Fruit fly (Drosophila melanogaster) whole organism, embryonic: ENCODE data around the gene Trm7-34.

Experiments
- Adf1 ChIP-seq: fragments of 200-800 bp; sonication (Bioruptor generic); IDR thresholded peaks from 2 replicates; pipeline ENCODE4 v1.3.6; 2022; ENCODE audit warnings: missing biosample characterization, missing genetic modification characterization
- CG10209 ChIP-seq: fragments of 200-800 bp; sonication (Bioruptor generic); optimal IDR thresholded peaks from 3 replicates; lab custom pipeline; 2017; ENCODE audit warnings: missing biosample characterization, mild to moderate bottlenecking, missing genetic modification characterization, missing genetic modification reagents
- CG11398 ChIP-seq: fragments of 200-800 bp; sonication (Bioruptor generic); optimal IDR thresholded peaks from 2 replicates; lab custom pipeline; 2016; ENCODE audit warnings: missing biosample characterization, missing genetic modification characterization
- CG12769 ChIP-seq: fragments of 200-800 bp; sonication (Bioruptor generic); optimal IDR thresholded peaks from 2 replicates; lab custom pipeline; 2019; ENCODE audit warnings: missing biosample characterization, mild to moderate bottlenecking, missing genetic modification characterization, moderate library complexity
- CG13287 ChIP-seq: fragments of 200-800 bp; sonication (Bioruptor generic); IDR thresholded peaks from 2 replicates; pipeline ENCODE4 v1.3.6; 2022; ENCODE audit warnings: missing biosample characterization, missing genetic modification characterization; ENCODE audit not compliant: partially characterized antibody
- CG14014 ChIP-seq: fragments of 200-800 bp; sonication (Bioruptor generic); IDR thresholded peaks from 2 replicates; pipeline ENCODE4 v1.3.6; 2022; ENCODE audit warnings: missing biosample characterization, missing genetic modification characterization
- CG14667 ChIP-seq: fragments of 200-800 bp; sonication (Bioruptor generic); IDR thresholded peaks from 2 replicates; pipeline ENCODE4 v1.3.6; 2022; ENCODE audit warnings: missing biosample characterization, missing genetic modification characterization
- CG15011 ChIP-seq: fragments of 200-800 bp; sonication (Bioruptor generic); optimal IDR thresholded peaks from 3 replicates; lab custom pipeline; 2018; ENCODE audit warnings: missing biosample characterization, mild to moderate bottlenecking, missing genetic modification characterization
- CG17359 ChIP-seq: fragments of 200-800 bp; sonication (Bioruptor generic); optimal IDR thresholded peaks from 3 replicates; lab custom pipeline; 2018; ENCODE audit warnings: missing biosample characterization, mild to moderate bottlenecking, missing genetic modification characterization, moderate library complexity
- CG17385 ChIP-seq: fragments of 200-800 bp; sonication (Bioruptor generic); optimal IDR thresholded peaks from 3 replicates; lab custom pipeline; 2018; ENCODE audit warnings: missing biosample characterization, mild to moderate bottlenecking, missing genetic modification characterization
- CG17568 ChIP-seq: fragments of 200-800 bp; sonication (Bioruptor generic); optimal IDR thresholded peaks from 2 replicates; lab custom pipeline; 2018; ENCODE audit warnings: missing biosample characterization, mild to moderate bottlenecking, missing genetic modification characterization, moderate library complexity
- CG18262 ChIP-seq: fragments of 200-800 bp; optimal IDR thresholded peaks from 3 replicates; lab custom pipeline; 2019; ENCODE audit warnings: missing biosample characterization, mild to moderate bottlenecking, missing genetic modification characterization, moderate library complexity
- CG18619 ChIP-seq: fragments of 200-800 bp; sonication (Bioruptor generic); optimal IDR thresholded peaks from 3 replicates; lab custom pipeline; 2017; ENCODE audit warnings: missing biosample characterization, mild to moderate bottlenecking, missing genetic modification characterization
- CG33557 ChIP-seq: fragments of 200-800 bp; sonication (Bioruptor generic); optimal IDR thresholded peaks from 2 replicates; lab custom pipeline; 2019; ENCODE audit warnings: missing biosample characterization, mild to moderate bottlenecking, missing genetic modification characterization, moderate library complexity
- CG34224 ChIP-seq: fragments of 200-800 bp; sonication (Bioruptor generic); IDR thresholded peaks from 3 replicates; pipeline ENCODE4 v1.3.6; 2022; ENCODE audit warnings: missing biosample characterization, missing genetic modification characterization; ENCODE audit not compliant: partially characterized antibody
- CG3726 ChIP-seq: fragments of 200-800 bp; sonication (Bioruptor generic); IDR thresholded peaks from 3 replicates; pipeline ENCODE4, ENCODE4 v1.3.6; 2022; ENCODE audit warnings: missing biosample characterization, missing genetic modification characterization
- CG4328 ChIP-seq: fragments of 200-800 bp; sonication (Bioruptor generic); optimal IDR thresholded peaks from 3 replicates; lab custom pipeline; 2017; ENCODE audit warnings: missing biosample characterization, missing genetic modification reagents, missing genetic modification characterization
- CG4360 ChIP-seq: fragments of 200-800 bp; sonication (Bioruptor generic); IDR thresholded peaks from 2 replicates; pipeline ENCODE4 v1.3.6; 2022; ENCODE audit warnings: missing biosample characterization, missing genetic modification characterization
- CG6175 ChIP-seq: fragments of 200-800 bp; sonication (Bioruptor generic); IDR thresholded peaks from 3 replicates; pipeline ENCODE4 v1.3.6; 2022; ENCODE audit warnings: missing biosample characterization, missing genetic modification characterization
- CG6654 ChIP-seq: fragments of 200-800 bp; sonication (Bioruptor generic); optimal IDR thresholded peaks from 2 replicates; lab custom pipeline; 2017; ENCODE audit warnings: missing biosample characterization, mild to moderate bottlenecking, missing genetic modification characterization
- CG7963 ChIP-seq: fragments of 200-800 bp; sonication (Bioruptor generic); IDR thresholded peaks from 3 replicates; pipeline ENCODE4 v1.3.6; 2022; ENCODE audit warnings: missing biosample characterization, missing genetic modification characterization; ENCODE audit not compliant: partially characterized antibody
- CG8944 ChIP-seq: fragments of 200-800 bp; sonication (Bioruptor generic); optimal IDR thresholded peaks from 3 replicates; lab custom pipeline; 2016; ENCODE audit warnings: missing biosample characterization, missing genetic modification characterization
- Dll ChIP-seq: fragments of 200-800 bp; sonication (Bioruptor generic); IDR thresholded peaks from 4 replicates; pipeline ENCODE4 v1.3.6; 2022; ENCODE audit warnings: missing biosample characterization, missing genetic modification characterization; ENCODE audit not compliant: partially characterized antibody
- Fer3 ChIP-seq: fragments of 200-800 bp; sonication (Bioruptor generic); optimal IDR thresholded peaks from 2 replicates; lab custom pipeline; 2018; ENCODE audit warnings: missing biosample characterization, mild to moderate bottlenecking, missing genetic modification characterization, moderate library complexity
- Gsc ChIP-seq: fragments of 200-800 bp; sonication (Bioruptor generic); IDR thresholded peaks from 2 replicates; pipeline ENCODE4 v1.3.6; 2022; ENCODE audit warnings: missing biosample characterization, missing genetic modification characterization
- HHEX ChIP-seq: fragments of 200-800 bp; sonication (Bioruptor generic); optimal IDR thresholded peaks from 3 replicates; lab custom pipeline; 2017; ENCODE audit warnings: missing biosample characterization, mild to moderate bottlenecking, missing genetic modification characterization, missing genetic modification reagents
- HmgD ChIP-seq: fragments of 200-800 bp; sonication (Bioruptor generic); optimal IDR thresholded peaks from 3 replicates; lab custom pipeline; 2016; ENCODE audit warnings: missing biosample characterization, missing genetic modification characterization
- Hr39 ChIP-seq: fragments of >200 bp; optimal IDR thresholded peaks from 2 replicates; lab custom pipeline; 2017
- Mad ChIP-seq: fragments of 200-800 bp; sonication (Bioruptor generic); optimal IDR thresholded peaks from 2 replicates; lab custom pipeline; 2016; ENCODE audit warnings: missing biosample characterization, missing genetic modification characterization
- Mrtf ChIP-seq: fragments of 200-800 bp; sonication (Bioruptor generic); IDR thresholded peaks from 3 replicates; pipeline ENCODE4 v1.3.6; 2022; ENCODE audit warnings: missing biosample characterization, missing genetic modification characterization
- NfI ChIP-seq: fragments of 200-800 bp; sonication (Bioruptor generic); optimal IDR thresholded peaks from 3 replicates; lab custom pipeline; 2018; ENCODE audit warnings: missing biosample characterization, mild to moderate bottlenecking, missing genetic modification characterization, moderate library complexity
- Opbp ChIP-seq: fragments of 200-800 bp; sonication (Bioruptor generic); IDR thresholded peaks from 3 replicates; pipeline ENCODE4 v1.3.6; 2022; ENCODE audit warnings: missing biosample characterization, missing genetic modification characterization; ENCODE audit not compliant: partially characterized antibody
- PHDP ChIP-seq: fragments of 200-800 bp; sonication (Bioruptor generic); optimal IDR thresholded peaks from 3 replicates; lab custom pipeline; 2018; ENCODE audit warnings: missing biosample characterization, mild to moderate bottlenecking, missing genetic modification characterization, moderate library complexity
- TFAM ChIP-seq: fragments of 200-800 bp; sonication (Bioruptor generic); optimal IDR thresholded peaks from 2 replicates; lab custom pipeline; 2017; ENCODE audit warnings: missing biosample characterization, missing genetic modification characterization, inconsistent platforms
- Taf1 ChIP-seq: fragments of 200-800 bp; sonication (Bioruptor generic); IDR thresholded peaks from 2 replicates; pipeline ENCODE4 v1.3.6; 2022; ENCODE audit warnings: missing biosample characterization, missing genetic modification characterization
- amos ChIP-seq: fragments of 200-800 bp; sonication (Bioruptor generic); IDR thresholded peaks from 2 replicates; pipeline ENCODE4 v1.3.6; 2022; ENCODE audit warnings: missing biosample characterization, missing genetic modification characterization; ENCODE audit not compliant: partially characterized antibody
- bbx ChIP-seq: fragments of 200-800 bp; sonication (Bioruptor generic); IDR thresholded peaks from 2 replicates; pipeline ENCODE4 v1.3.6; 2022; ENCODE audit warnings: missing biosample characterization, missing genetic modification characterization; ENCODE audit not compliant: partially characterized antibody
- bcd ChIP-seq: fragments of 200-800 bp; sonication (Bioruptor generic); optimal IDR thresholded peaks from 2 replicates; lab custom pipeline; 2017; ENCODE audit warnings: missing biosample characterization, mild to moderate bottlenecking, missing genetic modification characterization
- cas ChIP-seq: fragments of 200-800 bp; sonication (Bioruptor generic); IDR thresholded peaks from 2 replicates; pipeline ENCODE4 v1.3.6; 2022; ENCODE audit warnings: missing biosample characterization, missing genetic modification characterization
- dimm ChIP-seq: fragments of 200-800 bp; sonication (Bioruptor generic); IDR thresholded peaks from 2 replicates; pipeline ENCODE4 v1.3.6; 2022; ENCODE audit warnings: missing biosample characterization, missing genetic modification characterization
- disco-r ChIP-seq: fragments of 200-800 bp; sonication (Bioruptor generic); optimal IDR thresholded peaks from 2 replicates; lab custom pipeline; 2016; ENCODE audit warnings: missing biosample characterization, missing genetic modification characterization
- hbn ChIP-seq: fragments of 200-800 bp; sonication (Bioruptor generic); IDR thresholded peaks from 2 replicates; pipeline ENCODE4 v1.3.6; 2022; ENCODE audit warnings: missing biosample characterization, missing genetic modification characterization; ENCODE audit not compliant: partially characterized antibody
- jigr1 ChIP-seq: fragments of 200-800 bp; sonication (Bioruptor generic); IDR thresholded peaks from 3 replicates; pipeline ENCODE4 v1.3.6; 2022; ENCODE audit warnings: missing biosample characterization, missing genetic modification characterization
- kay ChIP-seq: fragments of 200-800 bp; sonication (Bioruptor generic); optimal IDR thresholded peaks from 2 replicates; lab custom pipeline; 2016; ENCODE audit warnings: missing biosample characterization, missing genetic modification characterization
- otp ChIP-seq: fragments of 200-800 bp; sonication (Bioruptor generic); IDR thresholded peaks from 3 replicates; pipeline ENCODE4, ENCODE4 v1.3.6; 2022; ENCODE audit warnings: missing biosample characterization, missing genetic modification characterization
- run ChIP-seq: fragments of 200-800 bp; sonication (Bioruptor generic); optimal IDR thresholded peaks from 3 replicates; lab custom pipeline; 2018; ENCODE audit warnings: missing biosample characterization, mild to moderate bottlenecking, missing genetic modification characterization
- slbo ChIP-seq: fragments of 200-800 bp; sonication (Bioruptor generic); IDR thresholded peaks from 2 replicates; pipeline ENCODE4 v1.3.6; 2022; ENCODE audit warnings: missing biosample characterization, missing genetic modification characterization
- stc ChIP-seq: fragments of 200-800 bp; sonication (Bioruptor generic); IDR thresholded peaks from 2 replicates; pipeline ENCODE4 v1.3.6; 2022; ENCODE audit warnings: missing biosample characterization, missing genetic modification characterization
- tin ChIP-seq: fragments of 200-800 bp; sonication (Bioruptor generic); optimal IDR thresholded peaks from 3 replicates; lab custom pipeline; 2016; ENCODE audit warnings: missing biosample characterization, missing genetic modification characterization
- tna ChIP-seq: fragments of 200-800 bp; sonication (Bioruptor generic); IDR thresholded peaks from 2 replicates; pipeline ENCODE4 v1.3.6; 2022; ENCODE audit warnings: missing biosample characterization, missing genetic modification characterization; ENCODE audit not compliant: partially characterized antibody
- zen ChIP-seq: fragments of 200-800 bp; sonication (Bioruptor generic); optimal IDR thresholded peaks from 3 replicates; lab custom pipeline; 2018; ENCODE audit warnings: missing biosample characterization, mild to moderate bottlenecking, missing genetic modification characterization, moderate library complexity

Trm7-34 gene

DNA sequence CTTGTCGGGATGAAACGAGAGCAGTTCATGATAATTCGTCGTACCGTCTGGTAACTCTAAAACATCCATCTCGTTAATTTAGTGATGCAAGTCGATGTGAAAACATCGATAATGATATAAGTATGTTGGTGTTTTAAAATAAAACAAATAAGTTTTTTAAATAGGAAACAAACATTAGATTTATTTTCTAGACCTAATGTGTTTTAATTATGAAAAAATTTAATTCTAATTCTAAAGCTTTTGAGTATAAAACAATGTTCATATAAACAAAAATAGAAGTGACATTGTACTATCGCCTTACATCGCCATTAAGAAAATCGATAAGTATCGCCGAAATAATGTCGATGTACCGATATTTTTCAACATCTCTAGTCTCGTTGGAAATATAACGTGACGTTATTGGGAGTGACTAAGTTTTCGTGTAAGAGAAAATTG, 22.6 kb downstream of the Trm7-34 start, which contains the start of gene Rab11 (continued):
- TF ChIP-seq CG13287 (GFP tag; lab: Robert Waterston, UW): peak; percentile 89
- no peak for TF ChIP-seq otp
- TF ChIP-seq CG33557 (GFP tag; lab: Kevin White, UChicago): peak; percentile 35
- TF ChIP-seq Mrtf (GFP tag; lab: Robert Waterston, UW): no peak
- no peak for TF ChIP-seq dimm
- no peak for TF ChIP-seq CG4360 (GFP tag; lab: Robert Waterston, UW)
- no peak for TF ChIP-seq CG15011
- TF ChIP-seq CG8944 (GFP tag; lab: Kevin White, UChicago): peak; percentile 34
- no peak for TF ChIP-seq Gsc (GFP tag; lab: Robert Waterston, UW)
- no peak for TF ChIP-seq CG11398 (GFP tag; lab: Kevin White, UChicago)
- no peak for TF ChIP-seq CG6654 (GFP tag; lab: Kevin White, UChicago)
- TF ChIP-seq run (tag; lab: Kevin White, UChicago): no peak
- TF ChIP-seq CG14014 (GFP tag; lab: Robert Waterston, UW): 0 out of 2 replicates have a peak, but pooled peaks have one; percentile 34
- peak; percentile 47 for TF ChIP-seq NfI
- TF ChIP-seq Fer3 (tag; lab: Kevin White, UChicago): no peak
- TF ChIP-seq Opbp (GFP tag; lab: Robert Waterston, UW): peak; percentile 80
- no peak for TF ChIP-seq HHEX (GFP tag; lab: Kevin White, UChicago)
- TF ChIP-seq jigr1 (GFP tag; lab: Robert Waterston, UW): peak; percentile 5; the same call in 1 of the 3 replicates
- TF ChIP-seq cas (GFP tag; lab: Robert Waterston, UW): no peak
- TF ChIP-seq stc (GFP tag; lab: Robert Waterston, UW): no peak
- TF ChIP-seq CG18619 (GFP tag; lab: Kevin White, UChicago): peak; percentile 26
- peak; percentile 30 for TF ChIP-seq bcd (GFP tag; lab: Kevin White, UChicago)
- no peak for TF ChIP-seq CG6175 (GFP tag; lab: Robert Waterston, UW)
- no peak for TF ChIP-seq CG12769 (tag; lab: Kevin White, UChicago)
- TF ChIP-seq CG14667: no peak
- peak; percentile 86 for TF ChIP-seq hbn (GFP tag; lab: Robert Waterston, UW)
- TF ChIP-seq Adf1 (GFP tag; lab: Robert Waterston, UW): no peak
- no peak for TF ChIP-seq Taf1 (GFP tag; lab: Robert Waterston, UW)
- peak; percentile 88 for TF ChIP-seq bbx (GFP tag; lab: Robert Waterston, UW)
- TF ChIP-seq CG17359 (tag; lab: Kevin White, UChicago): peak; percentile 33
- peak; percentile 73 for TF ChIP-seq CG7963 (GFP tag; lab: Robert Waterston, UW)
- peak; percentile 50 for TF ChIP-seq tin
- TF ChIP-seq HmgD (GFP tag; lab: Kevin White, UChicago): no peak
- TF ChIP-seq CG17385 (GFP tag; lab: Kevin White, UChicago): no peak
- peak; percentile 67 for TF ChIP-seq tna
- peak; percentile 55 for TF ChIP-seq CG4328 (GFP tag; lab: Kevin White, UChicago)
- peak; percentile 12 for TF ChIP-seq zen (tag; lab: Kevin White, UChicago)
- TF ChIP-seq slbo: peak; percentile 78
- TF ChIP-seq Mad (GFP tag; lab: Kevin White, UChicago): no peak
- peak; percentile 91 for TF ChIP-seq Dll (GFP tag; lab: Robert Waterston, UW)
- no peak for TF ChIP-seq CG17568
- TF ChIP-seq TFAM (GFP tag; lab: Kevin White, UChicago): no peak
- peak; percentile 63 for TF ChIP-seq CG18262 (tag; lab: Kevin White, UChicago)
- TF ChIP-seq CG34224 (GFP tag; lab: Robert Waterston, UW): peak; percentile 87
- peak; percentile 91 for TF ChIP-seq amos (GFP tag; lab: Robert Waterston, UW)
- TF ChIP-seq Hr39 (lab: Kevin White, UChicago): no peak
- TF ChIP-seq kay: peak; percentile 66
- TF ChIP-seq CG10209 (GFP tag; lab: Kevin White, UChicago): peak; percentile 38
- TF ChIP-seq CG3726: no peak
- TF ChIP-seq disco-r (GFP tag; lab: Kevin White, UChicago): no peak
- TF ChIP-seq PHDP (tag; lab: Kevin White, UChicago): peak; percentile 34
